Worm (Caenorhabditis elegans) whole organism, midembryonic: Measurements from ENCODE around the gene hcf-1.

Experiments
- cog-1 ChIP-seq: sonication (generic microtip); optimal IDR thresholded peaks from 2 replicates; lab custom pipeline; 2016; ENCODE audit warnings: missing genetic modification characterization, missing compliant biosample characterization
- flt-1 ChIP-seq: fragments of 200-800 bp; sonication (Bioruptor generic); IDR thresholded peaks from 2 replicates; pipeline ENCODE4 v1.3.6; 2022; ENCODE audit warnings: missing genetic modification characterization, missing compliant biosample characterization
- med-1 ChIP-seq: sonication (generic microtip); optimal IDR thresholded peaks from 2 replicates; lab custom pipeline; 2017; ENCODE audit warnings: missing genetic modification characterization, mild to moderate bottlenecking, missing compliant biosample characterization, antibody characterized with exemption, missing genetic modification reagents; ENCODE audit not compliant: insufficient read depth
- ref-1 ChIP-seq: fragments of 200-800 bp; sonication (Bioruptor generic); conservative IDR thresholded peaks from 2 replicates; pipeline ENCODE4 v1.3.6; 2022; ENCODE audit warnings: missing genetic modification reagents, missing genetic modification characterization, missing compliant biosample characterization
- tab-1 ChIP-seq: fragments of 200-800 bp; sonication (Bioruptor generic); IDR thresholded peaks from 2 replicates; pipeline ENCODE4 v1.3.6; 2022; ENCODE audit warnings: missing genetic modification characterization, missing compliant biosample characterization
- ztf-23 ChIP-seq: fragments of 200-800 bp; sonication (Bioruptor generic); IDR thresholded peaks from 2 replicates; pipeline ENCODE4 v1.3.6; 2022; ENCODE audit warnings: missing genetic modification reagents, missing genetic modification characterization, missing compliant biosample characterization
- ztf-29 ChIP-seq: fragments of 200-800 bp; sonication (Bioruptor generic); IDR thresholded peaks from 2 replicates; pipeline ENCODE4 v1.3.6; 2022; ENCODE audit warnings: missing genetic modification reagents, missing genetic modification characterization, missing compliant biosample characterization

- TF ChIP-seq ztf-29 (GFP tag; lab: Robert Waterston, UW) = no peak
- no peak for TF ChIP-seq ztf-23
- no peak for TF ChIP-seq flt-1
- TF ChIP-seq tab-1 (GFP tag; lab: Robert Waterston, UW) = no peak
- no peak for TF ChIP-seq ref-1 (GFP tag; lab: Robert Waterston, UW)
- TF ChIP-seq cog-1 (tag; lab: Kevin White, UChicago) = no peak
- TF ChIP-seq med-1 (GFP tag; lab: Kevin White, UChicago) = no peak
Measured at ce11 chrIV:7778865-7779264, 4.8 kb upstream of the hcf-1 start, which contains the start of gene rpap-3.
